Fruit fly (Drosophila melanogaster) whole organism, embryonic: ENCODE results near the gene nerfin-2.
A peak's percentile ranks its signal among the peaks of the same experiment; 100 is the strongest.

ENCODE experiments used
- CG11093 ChIP-seq: fragments of 200-800 bp; sonication (Bioruptor generic); IDR thresholded peaks from 3 replicates; pipeline ENCODE4 v1.3.6; 2022; ENCODE audit warnings: missing biosample characterization, missing genetic modification characterization
- CG7963 ChIP-seq: fragments of 200-800 bp; sonication (Bioruptor generic); IDR thresholded peaks from 3 replicates; pipeline ENCODE4 v1.3.6; 2022; ENCODE audit warnings: missing biosample characterization, missing genetic modification characterization; ENCODE audit not compliant: partially characterized antibody
- Gsc ChIP-seq: fragments of 200-800 bp; sonication (Bioruptor generic); IDR thresholded peaks from 2 replicates; pipeline ENCODE4 v1.3.6; 2022; ENCODE audit warnings: missing biosample characterization, missing genetic modification characterization
- NFAT ChIP-seq: fragments of 200-800 bp; sonication (Bioruptor generic); IDR thresholded peaks from 2 replicates; pipeline ENCODE4 v1.3.6; 2022; ENCODE audit warnings: missing biosample characterization, missing genetic modification characterization
- Optix ChIP-seq: fragments of 200-800 bp; sonication (Bioruptor generic); IDR thresholded peaks from 3 replicates; pipeline ENCODE4 v1.3.6; 2022; ENCODE audit warnings: missing biosample characterization, missing genetic modification characterization
- cato ChIP-seq: fragments of 200-800 bp; sonication (Bioruptor generic); optimal IDR thresholded peaks from 2 replicates; lab custom pipeline; 2016; ENCODE audit warnings: missing biosample characterization, missing genetic modification characterization, borderline replicate concordance
- dimm ChIP-seq: fragments of 200-800 bp; sonication (Bioruptor generic); IDR thresholded peaks from 2 replicates; pipeline ENCODE4 v1.3.6; 2022; ENCODE audit warnings: missing biosample characterization, missing genetic modification characterization
- ro ChIP-seq: fragments of 200-800 bp; sonication (Bioruptor generic); IDR thresholded peaks from 2 replicates; pipeline ENCODE4 v1.3.6; 2022; ENCODE audit warnings: missing biosample characterization, missing genetic modification characterization
- sens ChIP-seq: fragments of 200-800 bp; sonication (Bioruptor generic); peaks from one replicate; lab custom pipeline; 2016; ENCODE audit warnings: missing biosample characterization, missing genetic modification characterization

DNA sequence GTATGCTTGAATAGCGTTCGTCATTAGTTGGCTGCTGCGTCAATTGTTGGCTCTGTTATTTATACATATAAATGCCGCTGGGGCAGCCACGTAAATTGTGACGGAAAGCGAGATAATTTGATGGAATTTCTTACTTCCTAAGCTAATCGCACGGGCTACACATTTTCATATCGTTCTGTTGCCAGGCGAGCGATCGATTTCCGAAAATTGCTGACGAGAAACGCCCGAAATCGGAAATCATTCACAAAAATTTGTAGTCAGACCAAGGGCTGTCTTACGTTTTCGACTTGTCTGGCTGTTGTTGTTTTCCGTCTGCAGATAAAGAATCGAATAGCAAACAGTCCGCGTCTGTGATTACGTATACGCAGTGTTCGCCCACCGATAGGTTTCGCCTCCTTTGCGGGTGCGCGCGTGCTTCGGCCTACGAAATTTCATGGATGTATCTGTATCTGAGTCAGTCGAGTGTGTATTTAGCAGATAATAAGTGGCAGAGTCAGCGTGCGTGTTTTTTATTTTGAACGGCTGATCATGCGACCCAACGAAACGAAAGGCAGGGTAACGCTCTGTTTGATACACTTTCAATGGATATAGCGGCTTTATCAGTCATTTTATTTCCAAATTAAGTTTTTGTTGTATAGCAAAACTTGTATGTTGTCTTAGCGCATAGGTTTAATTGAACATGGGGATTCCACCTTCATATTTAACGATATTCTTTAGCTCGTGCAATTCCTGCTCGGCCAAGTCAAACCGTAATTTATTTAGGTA, 26.8 kb downstream of the nerfin-2 start:
- TF ChIP-seq CG7963 (GFP tag; lab: Robert Waterston, UW) (no peak), NFAT (GFP tag; lab: Robert Waterston, UW) (peak; percentile 61), ro (GFP tag; lab: Robert Waterston, UW) (no peak), cato (GFP tag; lab: Kevin White, UChicago) (no peak), Optix (GFP tag; lab: Robert Waterston, UW) (no peak; the same call in 2 of the 3 replicates), dimm (GFP tag; lab: Robert Waterston, UW) (no peak), CG11093 (GFP tag; lab: Robert Waterston, UW) (no peak), sens (GFP tag; lab: Kevin White, UChicago) (peak; percentile 91), Gsc (GFP tag; lab: Robert Waterston, UW) (no peak)
